Fruit fly (Drosophila melanogaster) whole organism, embryonic: Measurements from ENCODE around the gene ppk20.
A peak's percentile ranks its signal among the peaks of the same experiment; 100 is the strongest.

Experiments
- ATbp ChIP-seq: fragments of 200-800 bp; sonication (Bioruptor generic); optimal IDR thresholded peaks from 2 replicates; lab custom pipeline; 2017; ENCODE audit warnings: missing biosample characterization, mild to moderate bottlenecking, missing genetic modification characterization, missing genetic modification reagents
- Abd-B ChIP-seq: fragments of 200-800 bp; sonication (Bioruptor generic); optimal IDR thresholded peaks from 2 replicates; lab custom pipeline; 2018; ENCODE audit warnings: missing biosample characterization, mild to moderate bottlenecking, missing genetic modification characterization, moderate library complexity
- Asciz ChIP-seq: fragments of 200-800 bp; sonication (Bioruptor generic); optimal IDR thresholded peaks from 2 replicates; lab custom pipeline; 2017; ENCODE audit warnings: missing biosample characterization, mild to moderate bottlenecking, missing genetic modification characterization, missing genetic modification reagents
- Bteb2 ChIP-seq: fragments of 200-800 bp; sonication (Bioruptor generic); optimal IDR thresholded peaks from 2 replicates; lab custom pipeline; 2016; ENCODE audit warnings: missing biosample characterization, missing genetic modification characterization
- CG10366 ChIP-seq: fragments of 200-800 bp; sonication (Bioruptor generic); IDR thresholded peaks from 2 replicates; pipeline ENCODE4 v1.3.6; 2022; ENCODE audit warnings: missing biosample characterization, missing genetic modification characterization
- CG11398 ChIP-seq: fragments of 200-800 bp; sonication (Bioruptor generic); optimal IDR thresholded peaks from 2 replicates; lab custom pipeline; 2016; ENCODE audit warnings: missing biosample characterization, missing genetic modification characterization
- CG12104 ChIP-seq: fragments of 200-800 bp; sonication (Bioruptor generic); optimal IDR thresholded peaks from 3 replicates; lab custom pipeline; 2016; ENCODE audit warnings: missing biosample characterization, missing genetic modification characterization
- CG12219 ChIP-seq: fragments of 200-800 bp; sonication (Bioruptor generic); optimal IDR thresholded peaks from 3 replicates; lab custom pipeline; 2018; ENCODE audit warnings: missing biosample characterization, mild to moderate bottlenecking, missing genetic modification characterization
- CG1233 ChIP-seq: fragments of 200-800 bp; sonication (Bioruptor generic); optimal IDR thresholded peaks from 4 replicates; lab custom pipeline; 2018; ENCODE audit warnings: missing biosample characterization, mild to moderate bottlenecking, missing genetic modification characterization
- CG13287 ChIP-seq: fragments of 200-800 bp; sonication (Bioruptor generic); IDR thresholded peaks from 2 replicates; pipeline ENCODE4 v1.3.6; 2022; ENCODE audit warnings: missing biosample characterization, missing genetic modification characterization; ENCODE audit not compliant: partially characterized antibody
- CG13424 ChIP-seq: fragments of 200-800 bp; sonication (Bioruptor generic); optimal IDR thresholded peaks from 2 replicates; lab custom pipeline; 2019; ENCODE audit warnings: missing biosample characterization, mild to moderate bottlenecking, missing genetic modification characterization, moderate library complexity
- CG13624 ChIP-seq: fragments of 200-800 bp; sonication (Bioruptor generic); optimal IDR thresholded peaks from 2 replicates; lab custom pipeline; 2016; ENCODE audit warnings: missing biosample characterization, missing genetic modification characterization
- CG14710 ChIP-seq: fragments of 200-800 bp; sonication (Bioruptor generic); optimal IDR thresholded peaks from 3 replicates; lab custom pipeline; 2019; ENCODE audit warnings: missing biosample characterization, mild to moderate bottlenecking, missing genetic modification characterization, moderate library complexity
- CG14860 ChIP-seq: fragments of 200-800 bp; sonication (Bioruptor generic); IDR thresholded peaks from 3 replicates; pipeline ENCODE4 v1.3.6; 2022; ENCODE audit warnings: missing biosample characterization, missing genetic modification characterization; ENCODE audit not compliant: partially characterized antibody
- CG1602 ChIP-seq: fragments of 200-800 bp; sonication (Bioruptor generic); optimal IDR thresholded peaks from 3 replicates; lab custom pipeline; 2016; ENCODE audit warnings: missing biosample characterization, missing genetic modification characterization
- CG2712 ChIP-seq: fragments of 200-800 bp; optimal IDR thresholded peaks from 3 replicates; lab custom pipeline; 2019; ENCODE audit warnings: missing biosample characterization, mild to moderate bottlenecking, missing genetic modification characterization, moderate library complexity
- CG31224 ChIP-seq: fragments of 200-800 bp; sonication (Bioruptor generic); IDR thresholded peaks from 2 replicates; pipeline ENCODE4 v1.3.6; 2022; ENCODE audit warnings: missing biosample characterization, missing genetic modification characterization
- CG33557 ChIP-seq: fragments of 200-800 bp; sonication (Bioruptor generic); optimal IDR thresholded peaks from 2 replicates; lab custom pipeline; 2019; ENCODE audit warnings: missing biosample characterization, mild to moderate bottlenecking, missing genetic modification characterization, moderate library complexity
- CG34376 ChIP-seq: fragments of 200-800 bp; sonication (Bioruptor generic); optimal IDR thresholded peaks from 2 replicates; lab custom pipeline; 2018; ENCODE audit warnings: missing biosample characterization, mild to moderate bottlenecking, missing genetic modification characterization
- CG3847 ChIP-seq: fragments of 200-800 bp; sonication (Bioruptor generic); IDR thresholded peaks from 2 replicates; pipeline ENCODE4 v1.3.6; 2022; ENCODE audit warnings: missing biosample characterization, missing genetic modification characterization
- CG43689 ChIP-seq: fragments of 200-800 bp; sonication (Bioruptor generic); IDR thresholded peaks from 2 replicates; pipeline ENCODE4 v1.3.6; 2022; ENCODE audit warnings: missing biosample characterization, missing genetic modification characterization
- CG7357 ChIP-seq: fragments of 200-800 bp; sonication (Bioruptor generic); IDR thresholded peaks from 3 replicates; pipeline ENCODE4 v1.3.6; 2022; ENCODE audit warnings: missing biosample characterization, missing genetic modification characterization
- CG7745 ChIP-seq: fragments of 200-800 bp; sonication (Bioruptor generic); optimal IDR thresholded peaks from 2 replicates; lab custom pipeline; 2018; ENCODE audit warnings: missing biosample characterization, mild to moderate bottlenecking, missing genetic modification characterization, moderate library complexity
- CG9876 ChIP-seq: fragments of 200-800 bp; sonication (Bioruptor generic); optimal IDR thresholded peaks from 2 replicates; lab custom pipeline; 2016; ENCODE audit warnings: missing biosample characterization, missing genetic modification characterization
- Doc3 ChIP-seq: fragments of 200-800 bp; sonication (Bioruptor generic); IDR thresholded peaks from 3 replicates; pipeline ENCODE4 v1.3.6; 2022; ENCODE audit warnings: missing biosample characterization, missing genetic modification characterization; ENCODE audit not compliant: partially characterized antibody
- Dref ChIP-seq: fragments of 200-800 bp; sonication (Bioruptor generic); IDR thresholded peaks from 2 replicates; pipeline ENCODE4 v1.3.6; 2022; ENCODE audit warnings: missing biosample characterization, missing genetic modification characterization
- Fer2 ChIP-seq: fragments of 200-800 bp; sonication (Bioruptor generic); optimal IDR thresholded peaks from 2 replicates; lab custom pipeline; 2018; ENCODE audit warnings: missing biosample characterization, mild to moderate bottlenecking, missing genetic modification characterization, moderate library complexity
- Hr39 ChIP-seq: fragments of >200 bp; optimal IDR thresholded peaks from 2 replicates; lab custom pipeline; 2017
- MTF-1 ChIP-seq: fragments of 200-800 bp; sonication (Bioruptor generic); optimal IDR thresholded peaks from 2 replicates; lab custom pipeline; 2018; ENCODE audit warnings: missing biosample characterization, mild to moderate bottlenecking, missing genetic modification characterization, borderline replicate concordance
- Nf-YA ChIP-seq: fragments of 200-800 bp; sonication (Bioruptor generic); IDR thresholded peaks from 2 replicates; pipeline ENCODE4 v1.3.6; 2022; ENCODE audit warnings: missing biosample characterization, missing genetic modification characterization
- Ravus ChIP-seq: fragments of 200-800 bp; sonication (Bioruptor generic); IDR thresholded peaks from 2 replicates; pipeline ENCODE4 v1.3.6; 2022; ENCODE audit warnings: missing biosample characterization, missing genetic modification characterization
- Tbp ChIP-seq: fragments of >200 bp; optimal IDR thresholded peaks from 2 replicates; lab custom pipeline; 2018; ENCODE audit warnings: missing biosample characterization, missing genetic modification characterization
- Xrp1 ChIP-seq: fragments of 200-800 bp; sonication (Bioruptor generic); IDR thresholded peaks from 2 replicates; pipeline ENCODE4 v1.3.6; 2022; ENCODE audit warnings: missing biosample characterization, missing genetic modification characterization
- abd-A ChIP-seq: fragments of 200-800 bp; sonication (Bioruptor generic); optimal IDR thresholded peaks from 3 replicates; lab custom pipeline; 2019; ENCODE audit warnings: missing biosample characterization, mild to moderate bottlenecking, missing genetic modification characterization, moderate library complexity
- aop ChIP-seq: fragments of 200-800 bp; sonication (Bioruptor generic); IDR thresholded peaks from 2 replicates; pipeline ENCODE4 v1.3.6; 2022; ENCODE audit warnings: missing biosample characterization, missing genetic modification characterization
- bab2 ChIP-seq: fragments of 200-800 bp; sonication (Bioruptor generic); optimal IDR thresholded peaks from 2 replicates; lab custom pipeline; 2016; ENCODE audit warnings: missing biosample characterization, missing genetic modification characterization
- br ChIP-seq: fragments of >200 bp; optimal IDR thresholded peaks from 2 replicates; lab custom pipeline; 2017
- corto ChIP-seq: fragments of 200-800 bp; sonication (Bioruptor generic); optimal IDR thresholded peaks from 2 replicates; lab custom pipeline; 2016; ENCODE audit warnings: missing biosample characterization, mild to moderate bottlenecking, missing genetic modification characterization, moderate library complexity
- gem ChIP-seq: fragments of 200-800 bp; sonication (Bioruptor generic); optimal IDR thresholded peaks from 2 replicates; lab custom pipeline; 2019; ENCODE audit warnings: missing biosample characterization, mild to moderate bottlenecking, missing genetic modification characterization, moderate library complexity
- gro ChIP-seq: fragments of 200-800 bp; sonication (Bioruptor generic); optimal IDR thresholded peaks from 2 replicates; lab custom pipeline; 2016; ENCODE audit warnings: missing biosample characterization, missing genetic modification characterization
- gsb ChIP-seq: fragments of 200-800 bp; sonication (Bioruptor generic); IDR thresholded peaks from 2 replicates; pipeline ENCODE4 v1.3.6; 2022; ENCODE audit warnings: missing biosample characterization, missing genetic modification characterization
- jumu ChIP-seq: fragments of 200-800 bp; sonication (Bioruptor generic); optimal IDR thresholded peaks from 3 replicates; lab custom pipeline; 2016; ENCODE audit warnings: missing biosample characterization, missing genetic modification characterization
- lov ChIP-seq, 2 experiments: fragments of 200-800 bp in 1 of 2; fragments of >200 bp in 1 of 2; sonication (Bioruptor generic) in 1 of 2; IDR thresholded peaks in 1 of 2; optimal IDR thresholded peaks in 1 of 2; 2 replicates in 1 of 2; 3 replicates in 1 of 2; pipeline versions ENCODE4 v1.3.6 to Lab custom; 2017 to 2022; ENCODE audit warnings: missing biosample characterization in 1 of 2, missing genetic modification characterization in 1 of 2
- mirr ChIP-seq: fragments of 200-800 bp; sonication (Bioruptor generic); optimal IDR thresholded peaks from 3 replicates; lab custom pipeline; 2018; ENCODE audit warnings: missing biosample characterization, mild to moderate bottlenecking, missing genetic modification characterization
- mld ChIP-seq: fragments of 200-800 bp; sonication (Bioruptor generic); IDR thresholded peaks from 3 replicates; pipeline ENCODE4 v1.3.6; 2022; ENCODE audit warnings: missing biosample characterization, missing genetic modification characterization; ENCODE audit not compliant: partially characterized antibody
- org-1 ChIP-seq: fragments of 200-800 bp; sonication (Bioruptor generic); optimal IDR thresholded peaks from 2 replicates; lab custom pipeline; 2017; ENCODE audit warnings: missing biosample characterization, missing genetic modification characterization
- sens ChIP-seq: fragments of 200-800 bp; sonication (Bioruptor generic); peaks from one replicate; lab custom pipeline; 2016; ENCODE audit warnings: missing biosample characterization, missing genetic modification characterization
- stc ChIP-seq: fragments of 200-800 bp; sonication (Bioruptor generic); IDR thresholded peaks from 2 replicates; pipeline ENCODE4 v1.3.6; 2022; ENCODE audit warnings: missing biosample characterization, missing genetic modification characterization
- trem ChIP-seq: fragments of 200-800 bp; optimal IDR thresholded peaks from 3 replicates; lab custom pipeline; 2019; ENCODE audit warnings: missing biosample characterization, mild to moderate bottlenecking, missing genetic modification characterization, moderate library complexity
- vvl ChIP-seq: fragments of 200-800 bp; sonication (Bioruptor generic); IDR thresholded peaks from 2 replicates; pipeline ENCODE4 v1.3.6; 2022; ENCODE audit warnings: missing biosample characterization, missing genetic modification characterization
- wdn ChIP-seq: fragments of 200-800 bp; sonication (Bioruptor generic); IDR thresholded peaks from 2 replicates; pipeline ENCODE4 v1.3.6; 2022; ENCODE audit warnings: missing biosample characterization, missing genetic modification characterization
- zfh1 ChIP-seq: fragments of 200-800 bp; sonication (Bioruptor generic); IDR thresholded peaks from 3 replicates; pipeline ENCODE4 v1.3.6; 2022; ENCODE audit warnings: missing biosample characterization, missing genetic modification characterization

The ppk20 gene

DNA sequence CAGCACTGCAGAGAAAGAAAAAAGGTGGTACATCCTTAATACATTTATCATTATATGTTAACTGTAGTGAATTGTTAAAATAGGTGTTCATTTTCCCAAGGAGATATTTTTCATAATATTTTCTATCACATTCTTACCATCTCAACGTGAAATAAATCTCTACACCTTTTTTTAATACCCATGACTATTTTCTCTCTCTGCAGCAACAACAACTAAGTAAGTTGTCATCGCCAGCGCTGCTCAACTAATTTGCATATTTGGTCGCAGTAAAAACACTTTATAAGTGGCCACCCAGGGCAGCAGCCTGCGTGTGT lies 21.8 kb upstream of the ppk20 start (continued):
- TF ChIP-seq CG3847 (GFP tag; lab: Robert Waterston, UW) (0 out of 2 replicates have a peak, but pooled peaks have one; percentile 20), Dref (GFP tag; lab: Robert Waterston, UW) (no peak), Tbp (no peak), CG2712 (peak; percentile 54), CG10366 (GFP tag; lab: Robert Waterston, UW) (peak; percentile 22; the same call in 1 of the 2 replicates), vvl (GFP tag; lab: Robert Waterston, UW) (peak; percentile 74), Fer2 (tag; lab: Kevin White, UChicago) (no peak), bab2 (GFP tag; lab: Kevin White, UChicago) (peak; percentile 28), gro (GFP tag; lab: Kevin White, UChicago) (no peak), CG9876 (no peak), CG13287 (GFP tag; lab: Robert Waterston, UW) (no peak), org-1 (no peak), Hr39 (no peak), Nf-YA (GFP tag; lab: Robert Waterston, UW) (no peak), Bteb2 (GFP tag; lab: Kevin White, UChicago) (no peak), sens (GFP tag; lab: Kevin White, UChicago) (peak; percentile 95), Asciz (GFP tag; lab: Kevin White, UChicago) (peak; percentile 39), CG12104 (GFP tag; lab: Kevin White, UChicago) (no peak), CG31224 (GFP tag; lab: Robert Waterston, UW) (no peak), lov (optimal IDR thresholded peaks at IDR 0.05; lab: Kevin White, UChicago) (no peak), lov (GFP tag; IDR thresholded peaks at IDR 0.05; lab: Robert Waterston, UW) (no peak), CG43689 (GFP tag; lab: Robert Waterston, UW) (peak; percentile 30; the same call in 1 of the 2 replicates), gem (tag; lab: Kevin White, UChicago) (peak; percentile 72), Ravus (GFP tag; lab: Robert Waterston, UW) (no peak), Xrp1 (GFP tag; lab: Robert Waterston, UW) (peak; percentile 40; the same call in 1 of the 2 replicates), mirr (GFP tag; lab: Kevin White, UChicago) (no peak), aop (no peak), wdn (GFP tag; lab: Robert Waterston, UW) (no peak), CG1602 (peak; percentile 26), ATbp (GFP tag; lab: Kevin White, UChicago) (peak; percentile 33), zfh1 (peak; percentile 33; the same call in 1 of the 3 replicates), CG13624 (GFP tag; lab: Kevin White, UChicago) (peak; percentile 26), MTF-1 (GFP tag; lab: Kevin White, UChicago) (no peak), corto (GFP tag; lab: Kevin White, UChicago) (no peak), CG34376 (no peak), CG13424 (peak; percentile 58), Abd-B (GFP tag; lab: Kevin White, UChicago) (peak; percentile 51), CG12219 (GFP tag; lab: Kevin White, UChicago) (peak; percentile 35), CG14860 (GFP tag; lab: Robert Waterston, UW) (no peak), mld (GFP tag; lab: Robert Waterston, UW) (no peak), br (no peak), Doc3 (GFP tag; lab: Robert Waterston, UW) (no peak), CG7357 (GFP tag; lab: Robert Waterston, UW) (0 out of 3 replicates have a peak, but pooled peaks have one; percentile 18), CG1233 (GFP tag; lab: Kevin White, UChicago) (no peak), CG11398 (GFP tag; lab: Kevin White, UChicago) (no peak), CG7745 (no peak), stc (GFP tag; lab: Robert Waterston, UW) (no peak), CG14710 (tag; lab: Kevin White, UChicago) (peak; percentile 47), CG33557 (GFP tag; lab: Kevin White, UChicago) (peak; percentile 12), trem (peak; percentile 39), jumu (GFP tag; lab: Kevin White, UChicago) (no peak), abd-A (tag; lab: Kevin White, UChicago) (no peak), gsb (GFP tag; lab: Robert Waterston, UW) (no peak)
